Worm (Caenorhabditis elegans) whole organism, mixed stage, embryonic: Measurements from ENCODE around the gene K08H10.10.

Experiments
- ceh-83 ChIP-seq: fragments of 200-800 bp; sonication (Bioruptor generic); optimal IDR thresholded peaks from 2 replicates; lab custom pipeline; 2018; ENCODE audit warnings: mild to moderate bottlenecking, missing genetic modification characterization, missing compliant biosample characterization
- nhr-12 ChIP-seq: fragments of 150-350 bp; optimal IDR thresholded peaks from 2 replicates; lab custom pipeline; 2014; ENCODE audit warnings: missing biosample characterization, missing genetic modification characterization
- nhr-28 ChIP-seq: fragments of 150-350 bp; optimal IDR thresholded peaks from 2 replicates; lab custom pipeline; 2014; ENCODE audit warnings: missing biosample characterization, missing genetic modification characterization
- pha-4 ChIP-seq: fragments of 150-350 bp; optimal IDR thresholded peaks from 2 replicates; lab custom pipeline; 2018; ENCODE audit warnings: missing biosample characterization, missing genetic modification reagents, missing genetic modification characterization
- ztf-11 ChIP-seq: fragments of 150-350 bp; optimal IDR thresholded peaks from 2 replicates; lab custom pipeline; 2014; ENCODE audit warnings: missing biosample characterization, missing genetic modification characterization

- TF ChIP-seq nhr-12 (tag; lab: Kevin White, UChicago) (no peak), pha-4 (no peak), nhr-28 (tag; lab: Kevin White, UChicago) (no peak), ztf-11 (no peak), ceh-83 (GFP tag; lab: Kevin White, UChicago) (no peak)
Measured at ce11 chrV:9987688-9988087, 13.2 kb upstream of the K08H10.10 start, which contains the start of gene C27H6.8.
